Fruit fly (Drosophila melanogaster) whole organism, adult: ENCODE results near the gene al.

Source experiments
- CG33017 ChIP-seq: fragments of 200-800 bp; sonication (Bioruptor generic); optimal IDR thresholded peaks from 2 replicates; lab custom pipeline; 2018; ENCODE audit warnings: missing biosample characterization, mild to moderate bottlenecking, missing genetic modification characterization, moderate library complexity
- Hr96 ChIP-seq: fragments of 200-800 bp; sonication (Bioruptor generic); optimal IDR thresholded peaks from 2 replicates; lab custom pipeline; 2016; ENCODE audit warnings: missing biosample characterization, missing genetic modification characterization
- tj ChIP-seq: fragments of 200-800 bp; sonication (Bioruptor generic); optimal IDR thresholded peaks from 3 replicates; lab custom pipeline; 2017; ENCODE audit warnings: missing biosample characterization, mild to moderate bottlenecking, missing genetic modification characterization, moderate library complexity

DNA sequence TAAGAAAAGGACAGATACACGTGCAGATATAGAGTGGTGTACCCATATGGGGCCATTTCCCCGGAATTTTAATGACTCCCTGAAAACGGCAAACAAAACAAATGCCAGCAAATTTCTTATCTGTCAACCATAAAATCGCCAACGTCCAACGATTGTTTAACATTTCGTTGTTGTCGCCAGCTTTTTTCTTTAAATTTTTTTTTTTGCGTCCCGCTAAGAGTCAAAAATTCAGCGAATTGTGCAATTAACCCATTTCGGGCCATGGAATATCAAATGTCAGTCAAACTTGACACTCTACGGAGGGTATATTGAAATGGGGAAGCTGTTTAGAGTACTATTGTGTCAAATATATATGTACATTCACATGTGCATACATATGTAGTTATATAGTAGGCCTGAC, 54.2 kb downstream of the al start:
- TF ChIP-seq CG33017 (tag; lab: Kevin White, UChicago) (no peak), tj (GFP tag; lab: Kevin White, UChicago) (peak; percentile 92), Hr96 (GFP tag; lab: Kevin White, UChicago) (no peak)
